Worm (Caenorhabditis elegans) whole organism, early embryonic: Measurements from ENCODE around the gene acdh-12.

Source experiments
- aly-1 ChIP-seq: sonication (generic microtip); optimal IDR thresholded peaks from 2 replicates; lab custom pipeline; 2016; ENCODE audit warnings: missing genetic modification characterization, missing compliant biosample characterization
- ama-1 ChIP-seq: fragments of 150-350 bp; optimal IDR thresholded peaks from 2 replicates; lab custom pipeline; 2014
- tbx-11 ChIP-seq: fragments of 200-800 bp; sonication (Bioruptor generic); IDR thresholded peaks from 2 replicates; pipeline ENCODE4 v1.3.6; 2022; ENCODE audit warnings: missing genetic modification characterization, missing compliant biosample characterization

DNA sequence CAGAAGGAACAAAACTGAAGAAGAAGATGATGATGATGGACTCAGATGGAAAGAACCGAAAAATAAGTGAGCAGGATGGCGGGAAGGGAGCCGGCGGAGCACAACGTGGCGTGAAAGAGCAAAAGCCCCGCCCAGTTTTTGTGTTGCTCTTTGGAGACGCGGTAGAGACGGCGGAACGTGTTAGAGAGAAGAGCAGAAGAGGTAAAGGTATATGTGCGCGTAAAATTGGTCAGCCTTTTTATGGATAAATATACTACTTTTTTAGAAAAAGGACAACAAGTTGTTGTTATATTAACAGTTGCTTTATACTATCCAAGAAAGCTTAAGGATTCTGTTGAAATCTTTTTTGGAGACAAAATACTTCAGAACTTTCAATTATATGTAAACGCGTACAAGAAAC lies 21.6 kb upstream of the acdh-12 start, which contains the start of gene E04F6.10:
- no peak for TF ChIP-seq ama-1 (lab: Kevin White, UChicago)
- TF ChIP-seq aly-1 (tag; lab: Kevin White, UChicago), result no peak
- no peak for TF ChIP-seq tbx-11 (GFP tag; lab: Robert Waterston, UW)
